Worm (Caenorhabditis elegans): ENCODE data around the gene pcyt-2.2.

pcyt-2.2 gene

ce11 chrX:7932453-7932852, 48.4 kb downstream of the pcyt-2.2 start (continued):
- TF ChIP-seq fkh-4 (tag; optimal IDR thresholded peaks at IDR 0.05; ENCODE audit: borderline replicate concordance) (no peak), ces-1 (GFP tag; optimal IDR thresholded peaks at IDR 0.05) (no peak), ceh-90 (tag; optimal IDR thresholded peaks at IDR 0.05) (no peak), grh-1 (GFP tag; IDR thresholded peaks at IDR 0.05) (no peak), C34B4.2 (tag; optimal IDR thresholded peaks at IDR 0.05) (no peak), fos-1 (tag; optimal IDR thresholded peaks at IDR 0.05) (no peak), mef-2 (tag; optimal IDR thresholded peaks at IDR 0.05) (no peak), unc-98 (GFP tag; IDR thresholded peaks at IDR 0.05) (no peak), alr-1 (tag; optimal IDR thresholded peaks at IDR 0.05; ENCODE audit: borderline replicate concordance) (no peak), F16B12.6 (tag; optimal IDR thresholded peaks at IDR 0.05) (no peak), fkh-10 (GFP tag; optimal IDR thresholded peaks at IDR 0.05) (no peak), lin-15B (tag; optimal IDR thresholded peaks at IDR 0.05) (no peak), egl-13 (tag; optimal IDR thresholded peaks at IDR 0.05) (no peak), nhr-77 (tag; optimal IDR thresholded peaks at IDR 0.05) (no peak), nhr-28 (tag; optimal IDR thresholded peaks at IDR 0.05) (no peak), zip-4 (GFP tag; optimal IDR thresholded peaks at IDR 0.05) (no peak), ceh-88 (GFP tag; IDR thresholded peaks at IDR 0.05) (no peak), ama-1 (optimal IDR thresholded peaks at IDR 0.05) (no peak), nhr-85 (tag) (peak; percentile 74)
